Fruit fly (Drosophila melanogaster) whole organism, embryonic: ENCODE data around the gene Doc2.
A peak's percentile ranks its signal among the peaks of the same experiment; 100 is the strongest.

ENCODE experiments used
- Aef1 ChIP-seq: fragments of 200-800 bp; sonication (Bioruptor generic); IDR thresholded peaks from 3 replicates; pipeline ENCODE4 v1.3.6; 2022; ENCODE audit warnings: missing biosample characterization, missing genetic modification characterization
- BtbVII ChIP-seq: fragments of 200-800 bp; sonication (Bioruptor generic); optimal IDR thresholded peaks from 3 replicates; lab custom pipeline; 2017; ENCODE audit warnings: missing biosample characterization, mild to moderate bottlenecking, missing genetic modification characterization
- CG10321 ChIP-seq: fragments of 200-800 bp; sonication (Bioruptor generic); IDR thresholded peaks from 2 replicates; pipeline ENCODE4 v1.3.6; 2022; ENCODE audit warnings: missing biosample characterization, missing genetic modification characterization
- CG10431 ChIP-seq: fragments of 200-800 bp; sonication (Bioruptor generic); optimal IDR thresholded peaks from 3 replicates; lab custom pipeline; 2018; ENCODE audit warnings: missing biosample characterization, mild to moderate bottlenecking, missing genetic modification characterization
- CG12942 ChIP-seq: fragments of 200-800 bp; sonication (Bioruptor generic); optimal IDR thresholded peaks from 3 replicates; lab custom pipeline; 2016; ENCODE audit warnings: missing biosample characterization, missing genetic modification characterization
- CG13296 ChIP-seq: fragments of 200-800 bp; sonication (Bioruptor generic); optimal IDR thresholded peaks from 3 replicates; lab custom pipeline; 2018; ENCODE audit warnings: missing biosample characterization, mild to moderate bottlenecking, missing genetic modification characterization
- CG1647 ChIP-seq: fragments of 200-800 bp; sonication (Bioruptor generic); optimal IDR thresholded peaks from 3 replicates; lab custom pipeline; 2016; ENCODE audit warnings: missing biosample characterization, missing genetic modification characterization
- CG16815 ChIP-seq: fragments of 200-800 bp; sonication (Bioruptor generic); optimal IDR thresholded peaks from 3 replicates; lab custom pipeline; 2017; ENCODE audit warnings: missing biosample characterization, mild to moderate bottlenecking, missing genetic modification characterization
- CG18262 ChIP-seq: fragments of 200-800 bp; optimal IDR thresholded peaks from 3 replicates; lab custom pipeline; 2019; ENCODE audit warnings: missing biosample characterization, mild to moderate bottlenecking, missing genetic modification characterization, moderate library complexity
- CG2129 ChIP-seq: fragments of 200-800 bp; sonication (Bioruptor generic); IDR thresholded peaks from 2 replicates; pipeline ENCODE4 v1.3.6; 2022; ENCODE audit warnings: missing biosample characterization, missing genetic modification characterization; ENCODE audit not compliant: partially characterized antibody
- CG2712 ChIP-seq: fragments of 200-800 bp; optimal IDR thresholded peaks from 3 replicates; lab custom pipeline; 2019; ENCODE audit warnings: missing biosample characterization, mild to moderate bottlenecking, missing genetic modification characterization, moderate library complexity
- CG2889 ChIP-seq: fragments of 200-800 bp; sonication (Bioruptor generic); IDR thresholded peaks from 3 replicates; pipeline ENCODE4 v1.3.6; 2022; ENCODE audit warnings: missing biosample characterization, missing genetic modification characterization
- CG30020 ChIP-seq: fragments of 200-800 bp; optimal IDR thresholded peaks from 2 replicates; lab custom pipeline; 2019; ENCODE audit warnings: missing biosample characterization, mild to moderate bottlenecking, missing genetic modification characterization, moderate library complexity
- CG31388 ChIP-seq: fragments of 200-800 bp; sonication (Bioruptor generic); optimal IDR thresholded peaks from 2 replicates; lab custom pipeline; 2016; ENCODE audit warnings: missing biosample characterization, missing genetic modification characterization
- CG5245 ChIP-seq: fragments of 200-800 bp; sonication (Bioruptor generic); optimal IDR thresholded peaks from 3 replicates; lab custom pipeline; 2016; ENCODE audit warnings: missing biosample characterization, missing genetic modification characterization
- CG6689 ChIP-seq: fragments of 200-800 bp; sonication (Bioruptor generic); IDR thresholded peaks from 2 replicates; pipeline ENCODE4 v1.3.6; 2022; ENCODE audit warnings: missing biosample characterization, missing genetic modification characterization
- CG9727 ChIP-seq: fragments of 200-800 bp; sonication (Bioruptor generic); optimal IDR thresholded peaks from 3 replicates; lab custom pipeline; 2017; ENCODE audit warnings: missing biosample characterization, mild to moderate bottlenecking, missing genetic modification characterization
- CG9797 ChIP-seq: fragments of 200-800 bp; sonication (Bioruptor generic); optimal IDR thresholded peaks from 3 replicates; lab custom pipeline; 2018; ENCODE audit warnings: missing biosample characterization, mild to moderate bottlenecking, missing genetic modification characterization
- CrebB ChIP-seq: fragments of 200-800 bp; sonication (Bioruptor generic); optimal IDR thresholded peaks from 3 replicates; lab custom pipeline; 2018; ENCODE audit warnings: missing biosample characterization, mild to moderate bottlenecking, missing genetic modification characterization
- HLH4C ChIP-seq: fragments of 200-800 bp; sonication (Bioruptor generic); IDR thresholded peaks from 3 replicates; pipeline ENCODE4 v1.3.6; 2022; ENCODE audit warnings: missing biosample characterization, missing genetic modification characterization; ENCODE audit not compliant: partially characterized antibody
- HmgD ChIP-seq: fragments of 200-800 bp; sonication (Bioruptor generic); optimal IDR thresholded peaks from 3 replicates; lab custom pipeline; 2016; ENCODE audit warnings: missing biosample characterization, missing genetic modification characterization
- Hr3 ChIP-seq: fragments of 200-800 bp; sonication (Bioruptor generic); optimal IDR thresholded peaks from 3 replicates; lab custom pipeline; 2016; ENCODE audit warnings: missing biosample characterization, missing genetic modification characterization
- Lhr ChIP-seq: fragments of 200-800 bp; sonication (Bioruptor generic); optimal IDR thresholded peaks from 3 replicates; lab custom pipeline; 2017; ENCODE audit warnings: mild to moderate bottlenecking, missing biosample characterization, missing genetic modification reagents, missing genetic modification characterization
- Lim3 ChIP-seq: fragments of 200-800 bp; sonication (Bioruptor generic); IDR thresholded peaks from 2 replicates; pipeline ENCODE4 v1.3.6; 2022; ENCODE audit warnings: missing biosample characterization, missing genetic modification characterization
- Nf-YC ChIP-seq: fragments of 200-800 bp; optimal IDR thresholded peaks from 3 replicates; lab custom pipeline; 2019; ENCODE audit warnings: missing biosample characterization, mild to moderate bottlenecking, missing genetic modification characterization, moderate library complexity
- Scr ChIP-seq: fragments of 200-800 bp; sonication (Bioruptor generic); IDR thresholded peaks from 2 replicates; pipeline ENCODE4 v1.3.6; 2022; ENCODE audit warnings: missing biosample characterization, missing genetic modification characterization; ENCODE audit not compliant: partially characterized antibody
- abd-A ChIP-seq: fragments of 200-800 bp; sonication (Bioruptor generic); optimal IDR thresholded peaks from 3 replicates; lab custom pipeline; 2019; ENCODE audit warnings: missing biosample characterization, mild to moderate bottlenecking, missing genetic modification characterization, moderate library complexity
- cad ChIP-seq: fragments of >200 bp; optimal IDR thresholded peaks from 2 replicates; lab custom pipeline; 2017; ENCODE audit warnings: missing biosample characterization, missing genetic modification characterization
- danr ChIP-seq: fragments of 200-800 bp; sonication (Bioruptor generic); IDR thresholded peaks from 2 replicates; pipeline ENCODE4 v1.3.6; 2022; ENCODE audit warnings: missing biosample characterization, missing genetic modification characterization
- dmrt11E ChIP-seq: fragments of 200-800 bp; sonication (Bioruptor generic); optimal IDR thresholded peaks from 3 replicates; lab custom pipeline; 2018; ENCODE audit warnings: missing biosample characterization, mild to moderate bottlenecking, missing genetic modification characterization, moderate library complexity
- ems ChIP-seq: fragments of 200-800 bp; sonication (Bioruptor generic); optimal IDR thresholded peaks from 3 replicates; lab custom pipeline; 2016; ENCODE audit warnings: missing biosample characterization, missing genetic modification characterization
- fd96Cb ChIP-seq: fragments of 200-800 bp; sonication (Bioruptor generic); optimal IDR thresholded peaks from 2 replicates; lab custom pipeline; 2018; ENCODE audit warnings: missing biosample characterization, mild to moderate bottlenecking, missing genetic modification characterization, moderate library complexity
- grau ChIP-seq: fragments of 200-800 bp; optimal IDR thresholded peaks from 3 replicates; lab custom pipeline; 2019; ENCODE audit warnings: missing biosample characterization, mild to moderate bottlenecking, missing genetic modification characterization, moderate library complexity
- grn ChIP-seq: fragments of 200-800 bp; sonication (Bioruptor generic); optimal IDR thresholded peaks from 3 replicates; lab custom pipeline; 2017; ENCODE audit warnings: missing biosample characterization, missing genetic modification characterization
- hbn ChIP-seq: fragments of 200-800 bp; sonication (Bioruptor generic); IDR thresholded peaks from 2 replicates; pipeline ENCODE4 v1.3.6; 2022; ENCODE audit warnings: missing biosample characterization, missing genetic modification characterization; ENCODE audit not compliant: partially characterized antibody
- lbe ChIP-seq: fragments of 200-800 bp; sonication (Bioruptor generic); optimal IDR thresholded peaks from 2 replicates; lab custom pipeline; 2016; ENCODE audit warnings: missing biosample characterization, mild to moderate bottlenecking, missing genetic modification characterization
- nau ChIP-seq: fragments of 200-800 bp; sonication (Bioruptor generic); optimal IDR thresholded peaks from 3 replicates; lab custom pipeline; 2017; ENCODE audit warnings: missing biosample characterization, mild to moderate bottlenecking, missing genetic modification characterization, missing genetic modification reagents
- nerfin-1 ChIP-seq: fragments of 200-800 bp; sonication (Bioruptor generic); optimal IDR thresholded peaks from 3 replicates; lab custom pipeline; 2019; ENCODE audit warnings: missing biosample characterization, mild to moderate bottlenecking, missing genetic modification characterization, moderate library complexity
- peb ChIP-seq: fragments of 200-800 bp; sonication (Bioruptor generic); IDR thresholded peaks from 2 replicates; pipeline ENCODE4 v1.3.6; 2022; ENCODE audit warnings: missing biosample characterization, missing genetic modification characterization
- pum ChIP-seq: fragments of 200-800 bp; sonication (Bioruptor generic); optimal IDR thresholded peaks from 2 replicates; lab custom pipeline; 2016; ENCODE audit warnings: missing biosample characterization, missing genetic modification characterization
- sc ChIP-seq, 3 experiments: fragments of >200 bp in 2 of 3; fragments of 200-800 bp in 1 of 3; sonication (Bioruptor generic) in 1 of 3; optimal IDR thresholded peaks; 2 replicates in 2 of 3; 3 replicates in 1 of 3; lab custom pipeline; 2017; ENCODE audit warnings: mild to moderate bottlenecking in 1 of 3, missing biosample characterization in 1 of 3, missing genetic modification characterization in 1 of 3, missing genetic modification reagents in 1 of 3
- tio ChIP-seq: fragments of 200-800 bp; sonication (Bioruptor generic); optimal IDR thresholded peaks from 2 replicates; lab custom pipeline; 2017; ENCODE audit warnings: missing biosample characterization, missing genetic modification characterization, inconsistent platforms
- toy ChIP-seq: fragments of 200-800 bp; sonication (Bioruptor generic); IDR thresholded peaks from 2 replicates; pipeline ENCODE4 v1.3.6; 2022; ENCODE audit warnings: missing biosample characterization, missing genetic modification characterization
- zen2 ChIP-seq: fragments of 200-800 bp; sonication (Bioruptor generic); IDR thresholded peaks from 3 replicates; pipeline ENCODE4 v1.3.6; 2022; ENCODE audit warnings: missing biosample characterization, missing genetic modification characterization; ENCODE audit not compliant: partially characterized antibody
- zf30C ChIP-seq: fragments of 200-800 bp; sonication (Bioruptor generic); optimal IDR thresholded peaks from 3 replicates; lab custom pipeline; 2018; ENCODE audit warnings: missing biosample characterization, mild to moderate bottlenecking, missing genetic modification characterization
- zfh1 ChIP-seq: fragments of 200-800 bp; sonication (Bioruptor generic); IDR thresholded peaks from 3 replicates; pipeline ENCODE4 v1.3.6; 2022; ENCODE audit warnings: missing biosample characterization, missing genetic modification characterization
- zfh2 ChIP-seq: fragments of 200-800 bp; sonication (Bioruptor generic); optimal IDR thresholded peaks from 2 replicates; lab custom pipeline; 2016; ENCODE audit warnings: missing biosample characterization, missing genetic modification characterization

The Doc2 gene

dm6 chr3L:8974478-8975477 lies 44.3 kb downstream of the Doc2 start, which contains the start of the genes pix and Srp68 (continued):
- TF ChIP-seq Nf-YC (tag; lab: Kevin White, UChicago) (peak; percentile 73), HmgD (GFP tag; lab: Kevin White, UChicago) (no peak), CG2889 (GFP tag; lab: Robert Waterston, UW) (no peak), CG16815 (GFP tag; lab: Kevin White, UChicago) (peak; percentile 47), CG31388 (GFP tag; lab: Kevin White, UChicago) (no peak), Lhr (GFP tag; lab: Kevin White, UChicago) (peak; percentile 43), toy (no peak), CrebB (tag; lab: Kevin White, UChicago) (no peak), fd96Cb (tag; lab: Kevin White, UChicago) (peak; percentile 47), CG2712 (tag; lab: Kevin White, UChicago) (peak; percentile 82), peb (GFP tag; lab: Robert Waterston, UW) (no peak), hbn (GFP tag; lab: Robert Waterston, UW) (peak; percentile 78; the same call in 1 of the 2 replicates), CG9727 (GFP tag; lab: Kevin White, UChicago) (peak; percentile 79), CG30020 (tag; lab: Kevin White, UChicago) (peak; percentile 78), lbe (peak; percentile 51), danr (GFP tag; lab: Robert Waterston, UW) (no peak), Scr (GFP tag; lab: Robert Waterston, UW) (peak; percentile 93), nerfin-1 (tag; lab: Kevin White, UChicago) (peak; percentile 63), nau (GFP tag; lab: Kevin White, UChicago) (no peak), zen2 (GFP tag; lab: Robert Waterston, UW) (peak; percentile 36; the same call in 1 of the 3 replicates), zfh1 (GFP tag; lab: Robert Waterston, UW) (no peak), CG10431 (GFP tag; lab: Kevin White, UChicago) (peak; percentile 43), abd-A (no peak), CG1647 (peak; percentile 40), dmrt11E (tag; lab: Kevin White, UChicago) (peak; percentile 61), Lim3 (GFP tag; lab: Robert Waterston, UW) (no peak), zfh2 (GFP tag; lab: Kevin White, UChicago) (peak; percentile 55), zf30C (no peak), BtbVII (no peak), CG10321 (GFP tag; lab: Robert Waterston, UW) (no peak), CG5245 (peak; percentile 18), ems (GFP tag; lab: Kevin White, UChicago) (peak; percentile 24), grau (tag; lab: Kevin White, UChicago) (peak; percentile 78), grn (GFP tag; lab: Kevin White, UChicago) (no peak), CG6689 (GFP tag; lab: Robert Waterston, UW) (no peak), CG9797 (GFP tag; lab: Kevin White, UChicago) (peak; percentile 30), Hr3 (GFP tag; lab: Kevin White, UChicago) (peak; percentile 74), CG18262 (tag; lab: Kevin White, UChicago) (peak; percentile 79), sc (optimal IDR thresholded peaks at IDR 0.05; lab: Kevin White, UChicago) (no peak), sc (GFP tag; optimal IDR thresholded peaks at IDR 0.05; lab: Kevin White, UChicago) (no peak), cad (GFP tag; lab: Kevin White, UChicago) (no peak), CG13296 (no peak), HLH4C (peak; percentile 67), pum (GFP tag; lab: Kevin White, UChicago) (peak; percentile 9), tio (GFP tag; lab: Kevin White, UChicago) (no peak), CG12942 (GFP tag; lab: Kevin White, UChicago) (peak; percentile 31), Aef1 (GFP tag; lab: Robert Waterston, UW) (no peak; the same call in 2 of the 3 replicates), CG2129 (GFP tag; lab: Robert Waterston, UW) (0 out of 2 replicates have a peak, but pooled peaks have one; percentile 68)
